Worm (Caenorhabditis elegans) whole organism, L3 larva: ENCODE results near the gene srxa-10.

ENCODE experiments used
- ceh-82 ChIP-seq: fragments of 150-350 bp; optimal IDR thresholded peaks from 2 replicates; lab custom pipeline; 2014; ENCODE audit warnings: missing biosample characterization, missing genetic modification characterization
- lsy-12 ChIP-seq: sonication (generic microtip); optimal IDR thresholded peaks from 2 replicates; lab custom pipeline; 2016; ENCODE audit warnings: mild to moderate bottlenecking, missing genetic modification characterization, missing compliant biosample characterization
- skn-1 ChIP-seq: fragments of 150-350 bp; optimal IDR thresholded peaks from 2 replicates; lab custom pipeline; 2014; ENCODE audit warnings: missing biosample characterization, missing genetic modification characterization
- unc-62 ChIP-seq: fragments of 150-350 bp; sonication (generic microtip); optimal IDR thresholded peaks from 4 replicates; lab custom pipeline; 2014; ENCODE audit warnings: missing biosample characterization, missing genetic modification reagents, missing genetic modification characterization

- TF ChIP-seq unc-62 (GFP tag; lab: Kevin White, UChicago) (no peak), lsy-12 (no peak), skn-1 (no peak), ceh-82 (tag; lab: Kevin White, UChicago) (no peak)
Observed at ce11 chrIII:9786776-9787175, 9.6 kb downstream of the srxa-10 start.
